Worm (Caenorhabditis elegans): ENCODE data around the gene aqp-11.

ce11 chrIII:13717505-13717904, 44.4 kb downstream of the aqp-11 start:
- TF ChIP-seq ZK546.5 (tag; optimal IDR thresholded peaks at IDR 0.05) (no peak), spr-3 (GFP tag; optimal IDR thresholded peaks at IDR 0.05) (no peak), unc-39 (tag; optimal IDR thresholded peaks at IDR 0.05) (no peak), nhr-25 (tag; optimal IDR thresholded peaks at IDR 0.05; ENCODE audit: borderline replicate concordance, insufficient read depth) (peak; percentile 78), snpc-4 (tag; optimal IDR thresholded peaks at IDR 0.05) (no peak), ama-1 (optimal IDR thresholded peaks at IDR 0.05) (no peak), ceh-82 (tag; optimal IDR thresholded peaks at IDR 0.05) (no peak), mdt-29 (GFP tag; IDR thresholded peaks at IDR 0.05) (no peak)

Measured in whole organism, L4 larva.